Fruit fly (Drosophila melanogaster): Measurements from ENCODE around the gene Rrp45.

DNA sequence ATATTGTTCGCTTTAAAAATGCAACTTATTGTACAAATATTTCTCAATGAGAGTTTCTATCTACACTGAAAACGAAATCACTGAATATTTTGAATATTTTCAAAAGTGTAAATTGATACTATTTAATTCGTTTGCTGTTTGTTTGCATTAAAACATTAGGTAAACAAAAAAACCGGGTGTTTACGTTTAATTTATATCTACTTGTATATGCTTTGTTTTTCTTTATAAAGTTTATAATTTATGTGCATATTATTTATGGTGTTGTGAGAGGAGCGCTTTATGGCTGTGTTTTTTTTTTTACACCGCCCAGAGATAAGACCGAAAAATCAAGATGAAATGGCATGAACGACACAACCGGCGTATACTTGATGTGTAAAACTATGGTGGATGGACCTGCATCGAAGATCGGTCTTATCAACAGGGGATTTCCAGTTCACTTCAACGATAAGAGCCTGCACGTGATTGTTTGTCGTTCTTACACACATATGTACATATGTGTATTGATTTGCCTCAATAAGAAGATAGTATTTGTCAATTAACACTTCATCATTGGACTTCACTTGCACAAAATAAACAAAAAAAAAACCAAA lies 38.5 kb upstream of the Rrp45 start:
- TF ChIP-seq psq (GFP tag; optimal IDR thresholded peaks at IDR 0.05) (no peak), h (GFP tag; optimal IDR thresholded peaks at IDR 0.05) (no peak), CG9705 (GFP tag; optimal IDR thresholded peaks at IDR 0.05) (no peak), Sp1 (GFP tag; optimal IDR thresholded peaks at IDR 0.05) (no peak), ey (GFP tag; optimal IDR thresholded peaks at IDR 0.05) (no peak), sv (GFP tag; optimal IDR thresholded peaks at IDR 0.05) (no peak), HLH106 (tag; optimal IDR thresholded peaks at IDR 0.05) (no peak)
